Fruit fly (Drosophila melanogaster) S2 (cell line): Measurements from ENCODE around the gene CG4520.
A peak's percentile ranks its signal among the peaks of the same experiment; 100 is the strongest.

Source experiments
- CG8478 ChIP-seq: fragments of >200 bp; optimal IDR thresholded peaks from 2 replicates; lab custom pipeline; 2018
- CTCF ChIP-seq, 2 experiments: fragments of >200 bp; optimal IDR thresholded peaks; 2 replicates each; lab custom pipeline; 2018

The CG4520 gene

DNA sequence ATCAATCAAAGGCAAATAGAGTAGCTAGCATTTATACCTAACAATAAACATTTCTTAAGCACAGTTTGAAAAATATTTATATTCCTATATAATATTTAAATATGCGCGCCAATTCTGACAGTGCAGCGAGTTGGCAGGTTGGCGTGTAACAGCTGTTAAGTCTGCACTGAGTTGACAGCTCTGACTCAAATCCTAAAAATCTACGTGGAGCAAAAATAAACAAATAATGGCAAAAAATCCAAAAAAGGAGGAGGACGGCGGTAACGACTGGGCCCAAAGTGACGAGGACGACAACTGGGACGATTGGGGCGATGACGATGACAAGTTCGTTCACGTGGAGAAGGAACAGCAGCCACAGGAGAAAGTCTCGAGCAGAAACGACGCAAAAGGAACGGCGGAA, 42.1 kb downstream of the CG4520 start, which contains the start of gene CG9590:
Gene CG9590, plus strand, starts transcription at position 166 of the 400 bp plus-strand sequence.
- TF ChIP-seq CTCF (optimal IDR thresholded peaks at IDR 0.05; lab: Kevin White, UChicago) (no peak), CG8478 (lab: Kevin White, UChicago) (no peak)

DNA sequence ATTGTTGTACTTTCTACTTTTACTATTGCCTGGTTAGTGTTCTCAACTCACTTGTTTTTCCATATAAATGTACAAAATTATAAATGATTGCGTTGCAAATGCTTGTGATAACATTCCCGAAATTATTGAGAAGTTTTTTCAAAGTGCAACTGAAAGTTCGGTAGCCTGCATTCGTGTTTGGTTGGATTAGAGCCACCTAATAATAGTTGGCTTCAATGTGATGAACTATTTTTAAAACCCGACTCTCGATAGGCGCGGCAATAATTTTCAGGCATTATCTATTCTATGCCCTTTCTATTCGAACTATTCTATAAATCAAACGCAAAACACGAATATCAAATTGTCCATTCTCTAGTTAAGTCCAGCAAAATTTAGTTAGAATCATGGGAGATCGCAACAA, 43.8 kb downstream of the CG4520 start, which contains the start of gene Uros2:
Gene Uros2, plus strand, starts transcription at position 301 of the 400 bp plus-strand sequence.
- no peak for TF ChIP-seq CTCF (optimal IDR thresholded peaks at IDR 0.05; lab: Kevin White, UChicago)
- TF ChIP-seq CG8478 (lab: Kevin White, UChicago), result no peak

DNA sequence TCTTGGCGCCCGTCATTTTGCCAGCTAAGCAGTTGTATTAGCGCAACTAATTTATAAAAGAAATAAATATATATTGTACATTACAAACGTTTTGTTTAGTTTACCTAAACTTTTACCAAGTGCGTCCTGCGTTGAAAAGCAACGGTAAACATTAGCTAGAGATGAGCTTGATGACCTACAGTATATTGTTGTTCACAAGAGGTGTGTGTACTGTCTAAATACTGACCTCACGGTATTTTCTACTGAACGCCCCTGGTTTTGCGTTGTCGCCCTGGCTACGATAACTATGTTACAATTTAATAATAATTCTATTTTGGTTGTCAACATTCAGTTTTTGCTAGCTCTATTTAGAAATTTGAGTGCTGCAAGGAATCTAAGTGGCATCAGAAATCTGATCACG, 48.0 kb downstream of the CG4520 start, which contains the start of gene Acyp2:
Gene Acyp2, plus strand, starts transcription at position 262 of the 400 bp plus-strand sequence.
- peak in 1 of 2 experiments; percentile 44 for TF ChIP-seq CTCF (optimal IDR thresholded peaks at IDR 0.05; lab: Kevin White, UChicago)
- TF ChIP-seq CG8478 (lab: Kevin White, UChicago), result no peak

DNA sequence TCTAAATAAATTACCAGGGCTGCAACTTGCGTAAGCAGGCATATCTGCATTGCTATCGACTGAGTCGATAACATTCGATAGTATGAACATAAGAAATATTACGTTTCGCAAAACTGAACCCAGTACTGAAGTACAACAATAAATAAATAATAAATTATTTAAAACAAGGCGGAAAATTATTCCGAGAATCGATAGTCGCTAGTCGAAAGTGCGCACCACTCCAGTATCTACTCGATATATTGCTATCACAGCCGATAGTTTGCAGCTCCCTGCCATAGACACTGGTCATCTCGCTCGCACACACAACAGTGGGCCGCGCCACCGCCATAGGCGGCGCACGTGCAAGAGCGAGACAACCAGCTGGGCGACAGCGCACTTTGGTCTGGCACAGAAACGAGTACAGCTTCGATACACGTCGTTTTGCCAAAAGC, 48.9 kb downstream of the CG4520 start, which contains the start of gene nsl1:
Gene nsl1, plus strand, starts transcription at position 411 of the 431 bp plus-strand sequence.
- no peak for TF ChIP-seq CG8478 (lab: Kevin White, UChicago)
- TF ChIP-seq CTCF (optimal IDR thresholded peaks at IDR 0.05; lab: Kevin White, UChicago), result peak; percentile 20 to 32

DNA sequence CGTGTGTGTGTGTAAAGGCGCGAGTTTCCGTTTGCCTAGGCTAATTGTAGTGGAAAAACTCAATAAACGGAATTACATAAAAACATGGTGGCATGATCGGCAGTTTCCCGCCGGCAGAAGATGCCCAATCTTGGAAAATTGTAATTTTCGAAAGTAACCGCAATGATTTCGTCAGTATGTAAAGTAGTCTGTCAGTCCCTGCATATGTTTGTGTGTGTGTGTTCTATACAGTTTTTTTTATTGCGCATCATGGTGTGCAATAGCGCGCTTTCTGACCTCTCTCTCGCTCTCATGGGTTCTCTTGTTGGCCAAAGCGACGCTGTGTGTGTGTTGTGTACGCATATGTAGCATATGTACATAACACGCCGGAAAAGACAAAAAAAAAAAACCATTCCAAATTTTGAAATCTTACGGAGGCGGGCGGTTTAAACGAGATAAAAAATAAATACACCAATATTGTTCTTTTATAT, 49.8 kb downstream of the CG4520 start:
- no peak for TF ChIP-seq CTCF (optimal IDR thresholded peaks at IDR 0.05; lab: Kevin White, UChicago)
- no peak for TF ChIP-seq CG8478 (lab: Kevin White, UChicago)
